Fruit fly (Drosophila melanogaster) S2 (cell line): ENCODE measurements around the gene Dph1.

Source experiments
- CG8478 ChIP-seq: fragments of >200 bp; optimal IDR thresholded peaks from 2 replicates; lab custom pipeline; 2018
- CTCF ChIP-seq, 2 experiments: fragments of >200 bp; optimal IDR thresholded peaks; 2 replicates each; lab custom pipeline; 2018

DNA sequence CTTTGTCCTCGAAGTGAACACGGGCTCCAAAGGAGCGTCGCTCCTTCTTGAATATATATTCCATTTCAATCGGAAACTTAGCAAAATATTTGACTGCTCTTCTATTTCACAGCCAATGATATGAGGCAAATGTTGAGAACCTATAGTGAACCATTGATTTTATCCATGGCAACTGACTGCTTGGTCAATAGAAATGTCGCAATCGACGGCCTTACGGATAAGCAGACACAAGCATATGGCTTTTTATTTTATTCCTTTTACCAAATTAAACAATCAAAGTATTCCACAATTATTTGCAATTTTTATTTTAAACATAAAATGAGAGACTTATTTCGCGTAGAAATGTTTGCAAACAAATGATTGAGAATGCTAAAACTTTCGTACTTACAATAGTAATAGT lies 2.4 kb upstream of the Dph1 start, which contains the start of gene Dnai2:
- TF ChIP-seq CG8478 (no peak), CTCF (optimal IDR thresholded peaks at IDR 0.05; lab: Kevin White, UChicago) (no peak)
